Fruit fly (Drosophila melanogaster) whole organism, embryonic: ENCODE data around the gene IleRS-m.

Experiments used
- Atf6 ChIP-seq: fragments of 200-800 bp; sonication (Bioruptor generic); IDR thresholded peaks from 2 replicates; pipeline ENCODE4 v1.3.6; 2022; ENCODE audit warnings: missing biosample characterization, missing genetic modification characterization
- Bteb2 ChIP-seq: fragments of 200-800 bp; sonication (Bioruptor generic); optimal IDR thresholded peaks from 2 replicates; lab custom pipeline; 2016; ENCODE audit warnings: missing biosample characterization, missing genetic modification characterization
- CG10366 ChIP-seq: fragments of 200-800 bp; sonication (Bioruptor generic); IDR thresholded peaks from 2 replicates; pipeline ENCODE4 v1.3.6; 2022; ENCODE audit warnings: missing biosample characterization, missing genetic modification characterization
- CG10959 ChIP-seq: fragments of 200-800 bp; sonication (Bioruptor generic); IDR thresholded peaks from 2 replicates; pipeline ENCODE4 v1.3.6; 2022; ENCODE audit warnings: missing biosample characterization, missing genetic modification characterization
- CG12155 ChIP-seq: fragments of 200-800 bp; sonication (Bioruptor generic); optimal IDR thresholded peaks from 3 replicates; lab custom pipeline; 2016; ENCODE audit warnings: missing biosample characterization, missing genetic modification characterization
- CG12942 ChIP-seq: fragments of 200-800 bp; sonication (Bioruptor generic); optimal IDR thresholded peaks from 3 replicates; lab custom pipeline; 2016; ENCODE audit warnings: missing biosample characterization, missing genetic modification characterization
- CG13287 ChIP-seq: fragments of 200-800 bp; sonication (Bioruptor generic); IDR thresholded peaks from 2 replicates; pipeline ENCODE4 v1.3.6; 2022; ENCODE audit warnings: missing biosample characterization, missing genetic modification characterization; ENCODE audit not compliant: partially characterized antibody
- CG13894 ChIP-seq: fragments of 200-800 bp; sonication (Bioruptor generic); optimal IDR thresholded peaks from 3 replicates; lab custom pipeline; 2018; ENCODE audit warnings: missing biosample characterization, mild to moderate bottlenecking, missing genetic modification characterization, moderate library complexity
- CG1529 ChIP-seq: fragments of 200-800 bp; sonication (Bioruptor generic); optimal IDR thresholded peaks from 3 replicates; lab custom pipeline; 2018; ENCODE audit warnings: missing biosample characterization, missing genetic modification characterization
- CG16779 ChIP-seq: fragments of 200-800 bp; sonication (Bioruptor generic); IDR thresholded peaks from 2 replicates; pipeline ENCODE4 v1.3.6; 2022; ENCODE audit warnings: missing biosample characterization, missing genetic modification characterization
- CG17912 ChIP-seq: fragments of 200-800 bp; sonication (Bioruptor generic); optimal IDR thresholded peaks from 2 replicates; lab custom pipeline; 2018; ENCODE audit warnings: missing biosample characterization, mild to moderate bottlenecking, missing genetic modification characterization
- CG18764 ChIP-seq: fragments of 200-800 bp; sonication (Bioruptor generic); optimal IDR thresholded peaks from 3 replicates; lab custom pipeline; 2016; ENCODE audit warnings: missing biosample characterization, missing genetic modification characterization
- CG3281 ChIP-seq: fragments of 200-800 bp; sonication (Bioruptor generic); optimal IDR thresholded peaks from 3 replicates; lab custom pipeline; 2017; ENCODE audit warnings: missing biosample characterization, mild to moderate bottlenecking, missing genetic modification characterization
- CG34376 ChIP-seq: fragments of 200-800 bp; sonication (Bioruptor generic); optimal IDR thresholded peaks from 2 replicates; lab custom pipeline; 2018; ENCODE audit warnings: missing biosample characterization, mild to moderate bottlenecking, missing genetic modification characterization
- CG3995 ChIP-seq: fragments of 200-800 bp; sonication (Bioruptor generic); optimal IDR thresholded peaks from 3 replicates; lab custom pipeline; 2016; ENCODE audit warnings: missing biosample characterization, missing genetic modification characterization
- CG5245 ChIP-seq: fragments of 200-800 bp; sonication (Bioruptor generic); optimal IDR thresholded peaks from 3 replicates; lab custom pipeline; 2016; ENCODE audit warnings: missing biosample characterization, missing genetic modification characterization
- CG7271 ChIP-seq: fragments of 200-800 bp; sonication (Bioruptor generic); optimal IDR thresholded peaks from 2 replicates; lab custom pipeline; 2018; ENCODE audit warnings: missing biosample characterization, mild to moderate bottlenecking, missing genetic modification characterization, moderate library complexity
- CG8290 ChIP-seq, 3 experiments: fragments of 200-800 bp; sonication (Bioruptor generic); optimal IDR thresholded peaks; 2 replicates each; lab custom pipeline; 2016 to 2019; ENCODE audit warnings: missing biosample characterization in 3 of 3, missing genetic modification characterization in 3 of 3, mild to moderate bottlenecking in 2 of 3, moderate library complexity in 1 of 3
- CG8924 ChIP-seq: fragments of 200-800 bp; optimal IDR thresholded peaks from 3 replicates; lab custom pipeline; 2019; ENCODE audit warnings: missing biosample characterization, mild to moderate bottlenecking, missing genetic modification characterization, moderate library complexity
- CG8944 ChIP-seq: fragments of 200-800 bp; sonication (Bioruptor generic); optimal IDR thresholded peaks from 3 replicates; lab custom pipeline; 2016; ENCODE audit warnings: missing biosample characterization, missing genetic modification characterization
- Chrac-16 ChIP-seq: fragments of 200-800 bp; sonication (Bioruptor generic); optimal IDR thresholded peaks from 3 replicates; lab custom pipeline; 2016; ENCODE audit warnings: missing biosample characterization, missing genetic modification characterization
- Doc2 ChIP-seq: fragments of 200-800 bp; sonication (Bioruptor generic); IDR thresholded peaks from 2 replicates; pipeline ENCODE4 v1.3.6; 2022; ENCODE audit warnings: missing biosample characterization, missing genetic modification characterization
- Ets97D ChIP-seq: fragments of 200-800 bp; sonication (Bioruptor generic); optimal IDR thresholded peaks from 3 replicates; lab custom pipeline; 2016; ENCODE audit warnings: missing biosample characterization, missing genetic modification characterization
- Fer1 ChIP-seq: fragments of 200-800 bp; sonication (Bioruptor generic); optimal IDR thresholded peaks from 2 replicates; lab custom pipeline; 2017; ENCODE audit warnings: missing biosample characterization, mild to moderate bottlenecking, missing genetic modification characterization
- H2.0 ChIP-seq: fragments of 200-800 bp; sonication (Bioruptor generic); IDR thresholded peaks from 2 replicates; pipeline ENCODE4 v1.3.6; 2022; ENCODE audit warnings: missing biosample characterization, missing genetic modification characterization
- Med ChIP-seq: fragments of 200-800 bp; sonication (Bioruptor generic); peaks from one replicate; lab custom pipeline; 2016; ENCODE audit warnings: missing biosample characterization, missing genetic modification characterization, mild to moderate bottlenecking, inconsistent platforms, moderate library complexity
- Mrtf ChIP-seq: fragments of 200-800 bp; sonication (Bioruptor generic); IDR thresholded peaks from 3 replicates; pipeline ENCODE4 v1.3.6; 2022; ENCODE audit warnings: missing biosample characterization, missing genetic modification characterization
- NFAT ChIP-seq: fragments of 200-800 bp; sonication (Bioruptor generic); IDR thresholded peaks from 2 replicates; pipeline ENCODE4 v1.3.6; 2022; ENCODE audit warnings: missing biosample characterization, missing genetic modification characterization
- Optix ChIP-seq: fragments of 200-800 bp; sonication (Bioruptor generic); IDR thresholded peaks from 3 replicates; pipeline ENCODE4 v1.3.6; 2022; ENCODE audit warnings: missing biosample characterization, missing genetic modification characterization
- PHDP ChIP-seq: fragments of 200-800 bp; sonication (Bioruptor generic); optimal IDR thresholded peaks from 3 replicates; lab custom pipeline; 2018; ENCODE audit warnings: missing biosample characterization, mild to moderate bottlenecking, missing genetic modification characterization, moderate library complexity
- Ptx1 ChIP-seq: fragments of 200-800 bp; sonication (Bioruptor generic); IDR thresholded peaks from 2 replicates; pipeline ENCODE4 v1.3.6; 2022; ENCODE audit warnings: missing biosample characterization, missing genetic modification characterization
- ab ChIP-seq: fragments of 200-800 bp; sonication (Bioruptor generic); optimal IDR thresholded peaks from 2 replicates; lab custom pipeline; 2016; ENCODE audit warnings: missing biosample characterization, missing genetic modification characterization
- ac ChIP-seq: fragments of 200-800 bp; sonication (Bioruptor generic); optimal IDR thresholded peaks from 3 replicates; lab custom pipeline; 2017; ENCODE audit warnings: missing biosample characterization, mild to moderate bottlenecking, missing genetic modification characterization
- ap ChIP-seq: fragments of 200-800 bp; sonication (Bioruptor generic); IDR thresholded peaks from 2 replicates; pipeline ENCODE4 v1.3.6; 2022; ENCODE audit warnings: missing biosample characterization, missing genetic modification characterization
- cwo ChIP-seq: fragments of 200-800 bp; sonication (Bioruptor generic); optimal IDR thresholded peaks from 3 replicates; lab custom pipeline; 2017; ENCODE audit warnings: missing biosample characterization, missing genetic modification characterization, mild to moderate bottlenecking, moderate library complexity, missing genetic modification reagents
- dimm ChIP-seq: fragments of 200-800 bp; sonication (Bioruptor generic); IDR thresholded peaks from 2 replicates; pipeline ENCODE4 v1.3.6; 2022; ENCODE audit warnings: missing biosample characterization, missing genetic modification characterization
- fd102C ChIP-seq: fragments of 200-800 bp; sonication (Bioruptor generic); optimal IDR thresholded peaks from 2 replicates; lab custom pipeline; 2018; ENCODE audit warnings: missing biosample characterization, mild to moderate bottlenecking, missing genetic modification characterization, moderate library complexity
- fd3F ChIP-seq: fragments of 200-800 bp; sonication (Bioruptor generic); optimal IDR thresholded peaks from 2 replicates; lab custom pipeline; 2018; ENCODE audit warnings: missing biosample characterization, mild to moderate bottlenecking, missing genetic modification characterization, moderate library complexity
- h ChIP-seq: fragments of >200 bp; optimal IDR thresholded peaks from 2 replicates; lab custom pipeline; 2017
- kay ChIP-seq: fragments of 200-800 bp; sonication (Bioruptor generic); optimal IDR thresholded peaks from 2 replicates; lab custom pipeline; 2016; ENCODE audit warnings: missing biosample characterization, missing genetic modification characterization
- org-1 ChIP-seq: fragments of 200-800 bp; sonication (Bioruptor generic); optimal IDR thresholded peaks from 2 replicates; lab custom pipeline; 2017; ENCODE audit warnings: missing biosample characterization, missing genetic modification characterization
- psq ChIP-seq: fragments of 200-800 bp; sonication (Bioruptor generic); optimal IDR thresholded peaks from 2 replicates; lab custom pipeline; 2017; ENCODE audit warnings: missing biosample characterization, missing genetic modification characterization
- sisA ChIP-seq: fragments of 200-800 bp; sonication (Bioruptor generic); IDR thresholded peaks from 2 replicates; pipeline ENCODE4 v1.3.6; 2022; ENCODE audit warnings: missing biosample characterization, missing genetic modification characterization
- slbo ChIP-seq: fragments of 200-800 bp; sonication (Bioruptor generic); IDR thresholded peaks from 2 replicates; pipeline ENCODE4 v1.3.6; 2022; ENCODE audit warnings: missing biosample characterization, missing genetic modification characterization
- stwl ChIP-seq: fragments of 200-800 bp; sonication (Bioruptor generic); optimal IDR thresholded peaks from 3 replicates; lab custom pipeline; 2018; ENCODE audit warnings: missing biosample characterization, mild to moderate bottlenecking, missing genetic modification characterization, moderate library complexity
- tap ChIP-seq: fragments of 200-800 bp; optimal IDR thresholded peaks from 3 replicates; lab custom pipeline; 2019; ENCODE audit warnings: missing biosample characterization, mild to moderate bottlenecking, missing genetic modification characterization, moderate library complexity
- twi ChIP-seq: fragments of 200-800 bp; optimal IDR thresholded peaks from 2 replicates; lab custom pipeline; 2019; ENCODE audit warnings: missing biosample characterization, mild to moderate bottlenecking, missing genetic modification characterization, moderate library complexity
- tx ChIP-seq: fragments of 200-800 bp; sonication (Bioruptor generic); optimal IDR thresholded peaks from 2 replicates; lab custom pipeline; 2016; ENCODE audit warnings: missing biosample characterization, missing genetic modification characterization
- unc-4 ChIP-seq: fragments of 200-800 bp; sonication (Bioruptor generic); IDR thresholded peaks from 2 replicates; pipeline ENCODE4 v1.3.6; 2022; ENCODE audit warnings: missing biosample characterization, missing genetic modification characterization; ENCODE audit not compliant: partially characterized antibody
- unpg ChIP-seq: fragments of 200-800 bp; sonication (Bioruptor generic); optimal IDR thresholded peaks from 3 replicates; lab custom pipeline; 2018; ENCODE audit warnings: missing biosample characterization, mild to moderate bottlenecking, missing genetic modification characterization, moderate library complexity
- z ChIP-seq: fragments of 200-800 bp; sonication (Bioruptor generic); IDR thresholded peaks from 3 replicates; pipeline ENCODE4 v1.3.6; 2022; ENCODE audit warnings: missing biosample characterization, missing genetic modification characterization

IleRS-m gene

dm6 chr3L:16052145-16053025 lies 47.7 kb upstream of the IleRS-m start (continued):
- TF ChIP-seq unc-4 (GFP tag; lab: Robert Waterston, UW) (no peak), CG10366 (no peak), ac (GFP tag; lab: Kevin White, UChicago) (no peak), Optix (GFP tag; lab: Robert Waterston, UW) (no peak), fd3F (no peak), CG18764 (GFP tag; lab: Kevin White, UChicago) (no peak), CG16779 (GFP tag; lab: Robert Waterston, UW) (no peak), Fer1 (GFP tag; lab: Kevin White, UChicago) (peak; percentile 1), CG13894 (tag; lab: Kevin White, UChicago) (no peak), CG7271 (tag; lab: Kevin White, UChicago) (no peak), cwo (no peak), Ets97D (no peak), CG12155 (GFP tag; lab: Kevin White, UChicago) (no peak), Med (GFP tag; lab: Kevin White, UChicago) (peak; percentile 77), Ptx1 (no peak), CG17912 (GFP tag; lab: Kevin White, UChicago) (no peak), CG12942 (GFP tag; lab: Kevin White, UChicago) (no peak), CG10959 (GFP tag; lab: Robert Waterston, UW) (no peak), Mrtf (no peak), PHDP (tag; lab: Kevin White, UChicago) (no peak), stwl (tag; lab: Kevin White, UChicago) (no peak), CG8290 (GFP tag; optimal IDR thresholded peaks at IDR 0.05; lab: Kevin White, UChicago) (no peak), CG8290 (tag; optimal IDR thresholded peaks at IDR 0.05; lab: Kevin White, UChicago) (no peak), CG3281 (GFP tag; lab: Kevin White, UChicago) (no peak), CG5245 (GFP tag; lab: Kevin White, UChicago) (no peak), sisA (no peak), Chrac-16 (GFP tag; lab: Kevin White, UChicago) (no peak), h (no peak), CG3995 (GFP tag; lab: Kevin White, UChicago) (no peak), CG8924 (tag; lab: Kevin White, UChicago) (peak; percentile 44), slbo (GFP tag; lab: Robert Waterston, UW) (no peak), ab (GFP tag; lab: Kevin White, UChicago) (no peak), kay (no peak), CG8944 (GFP tag; lab: Kevin White, UChicago) (no peak), psq (GFP tag; lab: Kevin White, UChicago) (peak; percentile 18), H2.0 (GFP tag; lab: Robert Waterston, UW) (no peak), Bteb2 (no peak), CG1529 (GFP tag; lab: Kevin White, UChicago) (no peak), tx (GFP tag; lab: Kevin White, UChicago) (no peak), CG13287 (no peak; the same call in 1 of the 2 replicates), CG34376 (GFP tag; lab: Kevin White, UChicago) (peak; percentile 12), dimm (GFP tag; lab: Robert Waterston, UW) (no peak), unpg (GFP tag; lab: Kevin White, UChicago) (no peak), Atf6 (GFP tag; lab: Robert Waterston, UW) (no peak), org-1 (GFP tag; lab: Kevin White, UChicago) (no peak), ap (GFP tag; lab: Robert Waterston, UW) (no peak), twi (tag; lab: Kevin White, UChicago) (no peak), tap (tag; lab: Kevin White, UChicago) (no peak), Doc2 (GFP tag; lab: Robert Waterston, UW) (no peak), fd102C (GFP tag; lab: Kevin White, UChicago) (no peak), z (GFP tag; lab: Robert Waterston, UW) (no peak), NFAT (GFP tag; lab: Robert Waterston, UW) (no peak)
